Fruit fly (Drosophila melanogaster): Measurements from ENCODE around the gene CG10041.

Gene CG10041

dm6 chr3R:12369793-12370642 is 18.1 kb upstream of the CG10041 start:
- TF ChIP-seq Ets98B (GFP tag; IDR thresholded peaks at IDR 0.05) (no peak), CG17806 (tag; optimal IDR thresholded peaks at IDR 0.05) (no peak), CG14655 (GFP tag; optimal IDR thresholded peaks at IDR 0.05) (no peak), Pif1B (GFP tag; optimal IDR thresholded peaks at IDR 0.05) (no peak), Pif1A (GFP tag; optimal IDR thresholded peaks at IDR 0.05) (no peak), CG4496 (GFP tag; IDR thresholded peaks at IDR 0.05) (no peak), CG34367 (tag; optimal IDR thresholded peaks at IDR 0.05) (no peak), CG10348 (GFP tag; IDR thresholded peaks at IDR 0.05) (no peak), EcR (GFP tag; optimal IDR thresholded peaks at IDR 0.05) (no peak), D1 (tag; optimal IDR thresholded peaks at IDR 0.05) (no peak), CG9948 (tag; optimal IDR thresholded peaks at IDR 0.05) (no peak), fd96Ca (GFP tag; IDR thresholded peaks at IDR 0.05) (no peak), gl (tag; optimal IDR thresholded peaks at IDR 0.05) (no peak), Snoo (tag; optimal IDR thresholded peaks at IDR 0.05) (no peak), CG8159 (tag; optimal IDR thresholded peaks at IDR 0.05) (no peak), rn (GFP tag; IDR thresholded peaks at IDR 0.05) (no peak), CG15710 (tag; optimal IDR thresholded peaks at IDR 0.05) (no peak), CG32121 (GFP tag; IDR thresholded peaks at IDR 0.05) (no peak), CG12605 (GFP tag; IDR thresholded peaks at IDR 0.05) (no peak), CG13204 (GFP tag; optimal IDR thresholded peaks at IDR 0.05) (no peak)

dm6 chr3R:12369135-12369792 is 17.4 kb upstream of the CG10041 start, which contains the start of gene GstD1:
TSS of gene GstD1 (minus strand) at chr3R:12369268.
- TF ChIP-seq CG8301 (tag; optimal IDR thresholded peaks at IDR 0.05) (peak; percentile 88), gl (tag; optimal IDR thresholded peaks at IDR 0.05) (no peak), CG13204 (GFP tag; optimal IDR thresholded peaks at IDR 0.05) (no peak), Snoo (tag; optimal IDR thresholded peaks at IDR 0.05) (peak; percentile 14), CG9948 (tag; optimal IDR thresholded peaks at IDR 0.05) (peak; percentile 72), CG17806 (tag; optimal IDR thresholded peaks at IDR 0.05) (peak; percentile 39), rn (GFP tag; IDR thresholded peaks at IDR 0.05) (no peak), Pif1B (GFP tag; optimal IDR thresholded peaks at IDR 0.05) (peak; percentile 38), Ets98B (GFP tag; IDR thresholded peaks at IDR 0.05) (peak; percentile 90), CG10348 (GFP tag; IDR thresholded peaks at IDR 0.05) (peak; percentile 30), fd96Ca (GFP tag; IDR thresholded peaks at IDR 0.05) (peak; percentile 89; the same call in 2 of the 3 replicates), CG15710 (tag; optimal IDR thresholded peaks at IDR 0.05) (peak; percentile 24), Pif1A (GFP tag; optimal IDR thresholded peaks at IDR 0.05) (peak; percentile 53), CG12605 (GFP tag; IDR thresholded peaks at IDR 0.05) (peak; percentile 75), D1 (tag; optimal IDR thresholded peaks at IDR 0.05) (no peak), CG32121 (GFP tag; IDR thresholded peaks at IDR 0.05) (peak; percentile 92), CG34367 (tag; optimal IDR thresholded peaks at IDR 0.05) (peak; percentile 17), EcR (GFP tag; optimal IDR thresholded peaks at IDR 0.05) (peak; percentile 48), CG14655 (GFP tag; optimal IDR thresholded peaks at IDR 0.05) (peak; percentile 86), CG4496 (GFP tag; IDR thresholded peaks at IDR 0.05) (peak; percentile 74), CG8159 (tag; optimal IDR thresholded peaks at IDR 0.05) (peak; percentile 47)

- TF ChIP-seq CG4496 (GFP tag; IDR thresholded peaks at IDR 0.05) (no peak), CG14655 (GFP tag; optimal IDR thresholded peaks at IDR 0.05) (no peak), CG34367 (tag; optimal IDR thresholded peaks at IDR 0.05) (no peak), fd96Ca (GFP tag; IDR thresholded peaks at IDR 0.05) (no peak), CG13204 (GFP tag; optimal IDR thresholded peaks at IDR 0.05) (no peak)
Observed at dm6 chr3R:12367464-12367863, 15.6 kb upstream of the CG10041 start, which contains the start of gene GstD9. TSS of gene GstD9 (minus strand) at chr3R:12367564.

DNA sequence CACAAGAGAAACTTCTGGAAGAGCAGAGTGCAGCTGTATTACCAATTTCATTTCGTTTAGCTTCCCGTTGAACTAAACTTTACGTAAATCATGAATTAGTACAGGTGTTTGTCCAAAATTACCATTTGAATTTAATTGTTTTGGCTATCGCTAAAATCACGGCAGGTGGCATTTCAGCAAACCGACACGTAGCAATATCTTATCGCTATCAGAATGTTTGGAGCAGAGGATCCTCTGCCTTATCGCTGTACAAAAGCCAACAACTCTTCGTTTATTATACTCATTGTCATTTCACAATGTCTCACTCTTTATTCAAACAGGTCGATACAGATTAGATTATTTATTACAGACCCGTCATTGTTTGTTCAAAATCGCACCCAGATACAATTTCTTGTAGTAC is 14.0 kb upstream of the CG10041 start:
- no peak for TF ChIP-seq CG12605 (GFP tag; IDR thresholded peaks at IDR 0.05)
- TF ChIP-seq CG17806 (tag; optimal IDR thresholded peaks at IDR 0.05) = no peak

- TF ChIP-seq rn (GFP tag; IDR thresholded peaks at IDR 0.05) (no peak), gl (tag; optimal IDR thresholded peaks at IDR 0.05) (no peak), CG14655 (GFP tag; optimal IDR thresholded peaks at IDR 0.05) (no peak), Ets98B (GFP tag; IDR thresholded peaks at IDR 0.05) (no peak), CG4496 (GFP tag; IDR thresholded peaks at IDR 0.05) (no peak), D1 (tag; optimal IDR thresholded peaks at IDR 0.05) (no peak), EcR (GFP tag; optimal IDR thresholded peaks at IDR 0.05) (no peak), CG13204 (GFP tag; optimal IDR thresholded peaks at IDR 0.05) (no peak), CG10348 (GFP tag; IDR thresholded peaks at IDR 0.05) (no peak), CG8301 (tag; optimal IDR thresholded peaks at IDR 0.05) (no peak), CG12605 (GFP tag; IDR thresholded peaks at IDR 0.05) (no peak), CG32121 (GFP tag; IDR thresholded peaks at IDR 0.05) (no peak), Pif1B (GFP tag; optimal IDR thresholded peaks at IDR 0.05) (no peak), CG9948 (tag; optimal IDR thresholded peaks at IDR 0.05) (no peak), CG8159 (tag; optimal IDR thresholded peaks at IDR 0.05) (no peak), fd96Ca (GFP tag; IDR thresholded peaks at IDR 0.05) (no peak), Snoo (tag; optimal IDR thresholded peaks at IDR 0.05) (no peak), CG15710 (tag; optimal IDR thresholded peaks at IDR 0.05) (no peak), Pif1A (GFP tag; optimal IDR thresholded peaks at IDR 0.05) (no peak)
Observed at dm6 chr3R:12365264-12365840, 13.4 kb upstream of the CG10041 start, which contains the start of gene GstD10. TSS of gene GstD10 (minus strand) at chr3R:12365735.

Data from whole organism, pupa.